Fruit fly (Drosophila melanogaster): ENCODE data around the gene CG4168.

The CG4168 gene

dm6 chr2L:15117995-15118394, 82.3 kb downstream of the CG4168 start (continued):
- TF ChIP-seq so (GFP tag; IDR thresholded peaks at IDR 0.05) (no peak), CG33557 (GFP tag; optimal IDR thresholded peaks at IDR 0.05) (no peak), CG16815 (GFP tag; optimal IDR thresholded peaks at IDR 0.05) (no peak), sisA (GFP tag; IDR thresholded peaks at IDR 0.05) (no peak), zf30C (GFP tag; optimal IDR thresholded peaks at IDR 0.05) (no peak), Fer2 (tag; optimal IDR thresholded peaks at IDR 0.05) (no peak), emc (GFP tag; optimal IDR thresholded peaks at IDR 0.05) (no peak), yki (optimal IDR thresholded peaks at IDR 0.05) (no peak), CG33213 (GFP tag; optimal IDR thresholded peaks at IDR 0.05) (peak; percentile 23), CG5180 (GFP tag; optimal IDR thresholded peaks at IDR 0.05) (no peak), cato (GFP tag; optimal IDR thresholded peaks at IDR 0.05; ENCODE audit: borderline replicate concordance) (no peak), insv (GFP tag; optimal IDR thresholded peaks at IDR 0.05) (no peak), CG11723 (GFP tag; optimal IDR thresholded peaks at IDR 0.05) (no peak), Elba2 (GFP tag; optimal IDR thresholded peaks at IDR 0.05) (no peak), CG14965 (GFP tag; optimal IDR thresholded peaks at IDR 0.05; ENCODE audit: borderline replicate concordance) (no peak), CG10565 (GFP tag; optimal IDR thresholded peaks at IDR 0.05) (no peak), Bgb (GFP tag; IDR thresholded peaks at IDR 0.05; ENCODE audit: partially characterized antibody) (peak; percentile 36; the same call in 1 of the 2 replicates), Lhr (GFP tag; optimal IDR thresholded peaks at IDR 0.05) (no peak), al (GFP tag; IDR thresholded peaks at IDR 0.05) (no peak), CG3163 (GFP tag; optimal IDR thresholded peaks at IDR 0.05) (no peak), CG9797 (GFP tag; optimal IDR thresholded peaks at IDR 0.05) (no peak), crp (GFP tag; optimal IDR thresholded peaks at IDR 0.05) (no peak), cas (GFP tag; IDR thresholded peaks at IDR 0.05) (no peak), CG17186 (GFP tag; optimal IDR thresholded peaks at IDR 0.05) (no peak), CG9932 (GFP tag; IDR thresholded peaks at IDR 0.05) (0 out of 2 replicates have a peak, but pooled peaks have one; percentile 5), Gsc (GFP tag; IDR thresholded peaks at IDR 0.05) (no peak), Deaf1 (tag; optimal IDR thresholded peaks at IDR 0.05) (no peak), Awh (GFP tag; IDR thresholded peaks at IDR 0.05) (no peak), pnt (GFP tag; optimal IDR thresholded peaks at IDR 0.05) (no peak), schlank (tag; optimal IDR thresholded peaks at IDR 0.05) (no peak), CG18599 (GFP tag; optimal IDR thresholded peaks at IDR 0.05) (no peak), NfI (GFP tag; optimal IDR thresholded peaks at IDR 0.05) (no peak), gt (GFP tag; IDR thresholded peaks at IDR 0.05) (no peak), org-1 (GFP tag; optimal IDR thresholded peaks at IDR 0.05) (no peak), abd-A (tag; optimal IDR thresholded peaks at IDR 0.05) (no peak), CG3281 (GFP tag; optimal IDR thresholded peaks at IDR 0.05) (no peak), CG42726 (GFP tag; IDR thresholded peaks at IDR 0.05; ENCODE audit: partially characterized antibody) (no peak), sc (optimal IDR thresholded peaks at IDR 0.05) (no peak), sc (GFP tag; optimal IDR thresholded peaks at IDR 0.05) (no peak), CG31441 (GFP tag; IDR thresholded peaks at IDR 0.05) (no peak), Bdp1 (GFP tag; optimal IDR thresholded peaks at IDR 0.05) (no peak), BtbVII (GFP tag; optimal IDR thresholded peaks at IDR 0.05) (no peak), Stat92E (GFP tag; optimal IDR thresholded peaks at IDR 0.05) (no peak), HHEX (GFP tag; optimal IDR thresholded peaks at IDR 0.05) (no peak), CG12942 (GFP tag; optimal IDR thresholded peaks at IDR 0.05) (no peak), odd (GFP tag; optimal IDR thresholded peaks at IDR 0.05) (no peak), Bteb2 (GFP tag; optimal IDR thresholded peaks at IDR 0.05) (no peak), eyg (GFP tag; optimal IDR thresholded peaks at IDR 0.05) (no peak), CG7839 (tag; optimal IDR thresholded peaks at IDR 0.05) (no peak), ewg (GFP tag; optimal IDR thresholded peaks at IDR 0.05) (no peak), CG12219 (GFP tag; optimal IDR thresholded peaks at IDR 0.05) (no peak)

All from whole organism, embryonic.